Worm (Caenorhabditis elegans) whole organism, young adult: ENCODE data around the gene C14F11.7.

Source experiments
- C17E4.6 ChIP-seq: fragments of 200-800 bp; sonication (Bioruptor generic); IDR thresholded peaks from 2 replicates; pipeline ENCODE4 v1.3.6; 2022; ENCODE audit warnings: missing genetic modification reagents, missing genetic modification characterization, missing compliant biosample characterization
- F37B4.10 ChIP-seq: fragments of 200-800 bp; sonication (Bioruptor generic); IDR thresholded peaks from 2 replicates; pipeline ENCODE4 v1.3.6; 2022; ENCODE audit warnings: missing genetic modification characterization, missing compliant biosample characterization
- F52B5.7 ChIP-seq: sonication (generic microtip); optimal IDR thresholded peaks from 2 replicates; lab custom pipeline; 2016; ENCODE audit warnings: mild to moderate bottlenecking, missing genetic modification characterization, missing compliant biosample characterization
- F55B11.4 ChIP-seq: sonication (generic microtip); optimal IDR thresholded peaks from 2 replicates; lab custom pipeline; 2016; ENCODE audit warnings: missing compliant biosample characterization, missing genetic modification characterization, borderline replicate concordance; ENCODE audit not compliant: insufficient read depth
- K11D2.4 ChIP-seq: fragments of 200-800 bp; sonication (Bioruptor generic); IDR thresholded peaks from 2 replicates; pipeline ENCODE4 v1.3.6; 2022; ENCODE audit warnings: missing genetic modification reagents, missing genetic modification characterization, missing compliant biosample characterization
- K12H6.12 ChIP-seq: fragments of 200-800 bp; sonication (Bioruptor generic); optimal IDR thresholded peaks from 2 replicates; lab custom pipeline; 2018; ENCODE audit warnings: mild to moderate bottlenecking, missing genetic modification characterization, missing compliant biosample characterization
- T26A5.8 ChIP-seq: sonication (generic microtip); optimal IDR thresholded peaks from 2 replicates; lab custom pipeline; 2016; ENCODE audit warnings: missing genetic modification characterization, missing compliant biosample characterization
- Y53G8AR.9 ChIP-seq: fragments of 200-800 bp; sonication (Bioruptor generic); conservative IDR thresholded peaks from 2 replicates; pipeline ENCODE4 v1.3.6; 2022; ENCODE audit warnings: missing genetic modification reagents, missing genetic modification characterization, missing compliant biosample characterization
- ama-1 ChIP-seq, 3 experiments: fragments of 150-350 bp in 1 of 3; sonication (generic microtip) in 2 of 3; optimal IDR thresholded peaks; 2 replicates each; lab custom pipeline; 2014 to 2018; ENCODE audit warnings: missing biosample characterization in 2 of 3, missing genetic modification characterization in 2 of 3, missing genetic modification reagents in 2 of 3
- aptf-3 ChIP-seq: fragments of 200-800 bp; sonication (Bioruptor generic); IDR thresholded peaks from 2 replicates; pipeline ENCODE4 v1.3.6; 2022; ENCODE audit warnings: missing genetic modification characterization, missing compliant biosample characterization
- attf-3 ChIP-seq: fragments of 200-800 bp; sonication (Bioruptor generic); conservative IDR thresholded peaks from 2 replicates; pipeline ENCODE4 v1.3.6; 2022; ENCODE audit warnings: missing genetic modification reagents, missing genetic modification characterization, missing compliant biosample characterization
- attf-5 ChIP-seq: fragments of 200-800 bp; sonication (Bioruptor generic); optimal IDR thresholded peaks from 2 replicates; lab custom pipeline; 2018; ENCODE audit warnings: mild to moderate bottlenecking, missing genetic modification characterization, missing compliant biosample characterization
- attf-6 ChIP-seq: fragments of 200-800 bp; sonication (Bioruptor generic); IDR thresholded peaks from 2 replicates; pipeline ENCODE4 v1.3.6; 2022; ENCODE audit warnings: missing genetic modification reagents, missing genetic modification characterization, missing compliant biosample characterization
- ceh-40 ChIP-seq: fragments of 200-800 bp; sonication (Bioruptor generic); IDR thresholded peaks from 2 replicates; pipeline ENCODE4 v1.3.6; 2022; ENCODE audit warnings: missing genetic modification characterization, missing compliant biosample characterization
- ceh-91 ChIP-seq: fragments of 200-800 bp; sonication (Bioruptor generic); IDR thresholded peaks from 2 replicates; pipeline ENCODE4 v1.3.6; 2022; ENCODE audit warnings: missing genetic modification reagents, missing genetic modification characterization, missing compliant biosample characterization
- dpl-1 ChIP-seq: fragments of 150-350 bp; optimal IDR thresholded peaks from 2 replicates; lab custom pipeline; 2014; ENCODE audit warnings: missing biosample characterization, missing genetic modification reagents, missing genetic modification characterization
- egl-44 ChIP-seq: fragments of 200-800 bp; sonication (Bioruptor generic); IDR thresholded peaks from 2 replicates; pipeline ENCODE4 v1.3.6; 2022; ENCODE audit warnings: missing genetic modification reagents, missing genetic modification characterization, missing compliant biosample characterization
- him-1 ChIP-seq: sonication (generic microtip); optimal IDR thresholded peaks from 2 replicates; lab custom pipeline; 2016; ENCODE audit warnings: missing genotype, missing genetic modification reagents, missing genetic modification characterization, missing compliant biosample characterization
- hlh-12 ChIP-seq: sonication (generic microtip); optimal IDR thresholded peaks from 2 replicates; lab custom pipeline; 2016; ENCODE audit warnings: missing genetic modification characterization, missing compliant biosample characterization
- hlh-26 ChIP-seq: fragments of 200-800 bp; sonication (Bioruptor generic); conservative IDR thresholded peaks from 2 replicates; pipeline ENCODE4 v1.3.6; 2022; ENCODE audit warnings: missing genetic modification reagents, missing genetic modification characterization, missing compliant biosample characterization
- hmg-20 ChIP-seq: fragments of 200-800 bp; sonication (Bioruptor generic); IDR thresholded peaks from 2 replicates; pipeline ENCODE4 v1.3.6; 2022; ENCODE audit warnings: missing genetic modification reagents, missing genetic modification characterization, missing compliant biosample characterization
- lin-54 ChIP-seq: fragments of 200-800 bp; sonication (Bioruptor generic); optimal IDR thresholded peaks from 2 replicates; lab custom pipeline; 2018; ENCODE audit warnings: mild to moderate bottlenecking, missing genetic modification characterization, missing compliant biosample characterization
- lsy-27 ChIP-seq: sonication (generic microtip); optimal IDR thresholded peaks from 2 replicates; lab custom pipeline; 2017; ENCODE audit warnings: missing genetic modification characterization, mild to moderate bottlenecking, missing compliant biosample characterization, antibody characterized with exemption, missing genotype, borderline replicate concordance; ENCODE audit not compliant: insufficient read depth
- madf-10 ChIP-seq: sonication (generic microtip); optimal IDR thresholded peaks from 2 replicates; lab custom pipeline; 2016; ENCODE audit warnings: mild to moderate bottlenecking, missing genetic modification characterization, missing compliant biosample characterization
- madf-3 ChIP-seq: fragments of 200-800 bp; sonication (Bioruptor generic); IDR thresholded peaks from 2 replicates; pipeline ENCODE4 v1.3.6; 2022; ENCODE audit warnings: missing genetic modification reagents, missing genetic modification characterization, missing compliant biosample characterization
- madf-8 ChIP-seq: fragments of 200-800 bp; sonication (Bioruptor generic); conservative IDR thresholded peaks from 2 replicates; pipeline ENCODE4 v1.3.6; 2022; ENCODE audit warnings: missing genetic modification reagents, missing genetic modification characterization, missing compliant biosample characterization
- mes-4 ChIP-seq: sonication (generic microtip); optimal IDR thresholded peaks from 2 replicates; lab custom pipeline; 2016; ENCODE audit warnings: missing genotype, missing genetic modification characterization, missing compliant biosample characterization
- nfya-2 ChIP-seq: fragments of 200-800 bp; sonication (Bioruptor generic); IDR thresholded peaks from 2 replicates; pipeline ENCODE4 v1.3.6; 2022; ENCODE audit warnings: missing genetic modification reagents, missing genetic modification characterization, missing compliant biosample characterization
- nhr-27 ChIP-seq: fragments of 200-800 bp; sonication (Bioruptor generic); optimal IDR thresholded peaks from 2 replicates; lab custom pipeline; 2018; ENCODE audit warnings: mild to moderate bottlenecking, missing genetic modification characterization, moderate library complexity, missing compliant biosample characterization
- nhr-80 ChIP-seq: sonication (generic microtip); optimal IDR thresholded peaks from 2 replicates; lab custom pipeline; 2016; ENCODE audit warnings: missing genetic modification characterization, missing compliant biosample characterization
- nhr-90 ChIP-seq: sonication (generic microtip); optimal IDR thresholded peaks from 2 replicates; lab custom pipeline; 2016; ENCODE audit warnings: missing genotype, mild to moderate bottlenecking, missing genetic modification characterization, missing compliant biosample characterization
- pha-4 ChIP-seq: fragments of 150-350 bp; sonication (generic microtip); optimal IDR thresholded peaks from 2 replicates; lab custom pipeline; 2014; ENCODE audit warnings: missing biosample characterization, missing genetic modification reagents, missing genetic modification characterization
- repo-1 ChIP-seq: sonication (generic microtip); optimal IDR thresholded peaks from 2 replicates; lab custom pipeline; 2017; ENCODE audit warnings: mild to moderate bottlenecking, missing genetic modification characterization, missing compliant biosample characterization
- rpc-1 ChIP-seq, 2 experiments: fragments of 150-350 bp in 1 of 2; sonication (generic microtip) in 1 of 2; optimal IDR thresholded peaks; 2 replicates each; lab custom pipeline; 2014 to 2018; ENCODE audit warnings: missing biosample characterization in 1 of 2, missing genetic modification characterization in 1 of 2, missing genetic modification reagents in 1 of 2, missing genotype in 1 of 2
- sdz-38 ChIP-seq: sonication (generic microtip); optimal IDR thresholded peaks from 2 replicates; lab custom pipeline; 2016; ENCODE audit warnings: missing genotype, missing genetic modification characterization, missing compliant biosample characterization
- snpc-4 ChIP-seq, 5 experiments: fragments of 150-350 bp in 1 of 5; sonication (generic microtip) in 4 of 5; optimal IDR thresholded peaks; 2 replicates each; lab custom pipeline; 2014 to 2018; ENCODE audit warnings: missing genetic modification characterization in 5 of 5, missing biosample characterization in 3 of 5, antibody characterized with exemption in 2 of 5, mild to moderate bottlenecking in 2 of 5, missing compliant biosample characterization in 2 of 5, missing genotype in 2 of 5, moderate library complexity in 2 of 5, missing genetic modification reagents in 1 of 5
- unc-62 ChIP-seq: fragments of 150-350 bp; optimal IDR thresholded peaks from 2 replicates; lab custom pipeline; 2014; ENCODE audit warnings: missing biosample characterization, missing genetic modification reagents, missing genetic modification characterization
- zfh-2 ChIP-seq: fragments of 200-800 bp; sonication (Bioruptor generic); conservative IDR thresholded peaks from 2 replicates; pipeline ENCODE4 v1.3.6; 2022; ENCODE audit warnings: missing genetic modification reagents, missing genetic modification characterization, missing compliant biosample characterization
- ztf-22 ChIP-seq: fragments of 200-800 bp; sonication (Bioruptor generic); optimal IDR thresholded peaks from 2 replicates; lab custom pipeline; 2018; ENCODE audit warnings: mild to moderate bottlenecking, missing genetic modification characterization, moderate library complexity, missing compliant biosample characterization
- ztf-26 ChIP-seq: sonication (generic microtip); optimal IDR thresholded peaks from 2 replicates; lab custom pipeline; 2017; ENCODE audit warnings: missing genetic modification characterization, missing compliant biosample characterization

C14F11.7 gene

DNA sequence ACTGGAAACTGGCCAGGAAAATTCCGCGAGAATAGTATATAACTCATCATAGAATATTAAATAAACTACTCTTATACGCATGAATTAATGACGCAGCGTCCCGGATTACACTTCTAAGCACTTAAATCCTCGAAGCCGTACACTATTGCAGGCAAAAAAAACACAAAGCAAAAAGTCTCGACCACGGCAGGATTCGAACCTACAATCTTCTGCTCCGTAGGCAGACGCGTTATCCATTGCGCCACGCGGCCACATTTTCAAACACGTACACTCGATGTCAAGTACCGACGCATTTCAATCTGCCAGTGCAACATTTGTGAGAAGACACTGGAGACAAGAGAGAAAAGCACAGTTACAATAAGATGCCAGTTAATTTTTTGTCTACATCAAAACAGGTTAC lies 11.5 kb upstream of the C14F11.7 start (continued):
- TF ChIP-seq K12H6.12 (peak; percentile 13), attf-5 (GFP tag; lab: Kevin White, UChicago) (peak; percentile 66), K11D2.4 (GFP tag; lab: Robert Waterston, UW) (0 out of 2 replicates have a peak, but pooled peaks have one; percentile 18), attf-6 (GFP tag; lab: Robert Waterston, UW) (no peak), mes-4 (tag; lab: Kevin White, UChicago) (peak; percentile 51), nhr-27 (no peak), ztf-26 (tag; lab: Kevin White, UChicago) (peak; percentile 55), dpl-1 (GFP tag; lab: Kevin White, UChicago) (no peak), madf-8 (no peak), T26A5.8 (tag; lab: Kevin White, UChicago) (no peak), madf-3 (GFP tag; lab: Robert Waterston, UW) (0 out of 2 replicates have a peak, but pooled peaks have one; percentile 23), F37B4.10 (GFP tag; lab: Robert Waterston, UW) (no peak), nhr-80 (no peak), hlh-26 (GFP tag; lab: Robert Waterston, UW) (no peak), attf-3 (GFP tag; lab: Robert Waterston, UW) (no peak), F52B5.7 (tag; lab: Kevin White, UChicago) (peak; percentile 58), hmg-20 (GFP tag; lab: Robert Waterston, UW) (peak; percentile 32; the same call in 1 of the 2 replicates), C17E4.6 (GFP tag; lab: Robert Waterston, UW) (no peak), nfya-2 (GFP tag; lab: Robert Waterston, UW) (no peak), pha-4 (tag; lab: Kevin White, UChicago) (no peak), F55B11.4 (tag; lab: Kevin White, UChicago) (no peak), rpc-1 (optimal IDR thresholded peaks at IDR 0.05; lab: Kevin White, UChicago) (peak; percentile 83), rpc-1 (tag; optimal IDR thresholded peaks at IDR 0.05; lab: Kevin White, UChicago) (peak; percentile 86), aptf-3 (GFP tag; lab: Robert Waterston, UW) (no peak), hlh-12 (tag; lab: Kevin White, UChicago) (no peak), unc-62 (GFP tag; lab: Kevin White, UChicago) (no peak), lin-54 (GFP tag; lab: Kevin White, UChicago) (peak; percentile 37), egl-44 (GFP tag; lab: Robert Waterston, UW) (no peak), snpc-4 (GFP tag; optimal IDR thresholded peaks at IDR 0.05; lab: Kevin White, UChicago) (peak; percentile 62), snpc-4 (tag; optimal IDR thresholded peaks at IDR 0.05; lab: Kevin White, UChicago) (no peak), madf-10 (tag; lab: Kevin White, UChicago) (peak; percentile 57), sdz-38 (tag; lab: Kevin White, UChicago) (no peak), nhr-90 (tag; lab: Kevin White, UChicago) (peak; percentile 85), lsy-27 (tag; lab: Kevin White, UChicago) (peak; percentile 57), repo-1 (tag; lab: Kevin White, UChicago) (peak; percentile 9), him-1 (tag; lab: Kevin White, UChicago) (peak; percentile 88), zfh-2 (no peak), Y53G8AR.9 (GFP tag; lab: Robert Waterston, UW) (peak; percentile 61; the same call in 1 of the 2 replicates), ama-1 (optimal IDR thresholded peaks at IDR 0.05; lab: Kevin White, UChicago) (no peak), ama-1 (GFP tag; optimal IDR thresholded peaks at IDR 0.05; lab: Kevin White, UChicago) (no peak), ceh-91 (GFP tag; lab: Robert Waterston, UW) (no peak), ztf-22 (GFP tag; lab: Kevin White, UChicago) (no peak), ceh-40 (GFP tag; lab: Robert Waterston, UW) (0 out of 2 replicates have a peak, but pooled peaks have one; percentile 18)
